Worm (Caenorhabditis elegans) whole organism, late embryonic: ENCODE results near the gene tbx-38.

Source experiments
- C08G9.2 ChIP-seq: sonication (generic microtip); optimal IDR thresholded peaks from 2 replicates; lab custom pipeline; 2016; ENCODE audit warnings: mild to moderate bottlenecking, missing genetic modification characterization, moderate library complexity, missing compliant biosample characterization
- F13H6.1 ChIP-seq: sonication (generic microtip); optimal IDR thresholded peaks from 2 replicates; lab custom pipeline; 2016; ENCODE audit warnings: missing genetic modification characterization, missing compliant biosample characterization
- K02D7.2 ChIP-seq: sonication (generic microtip); optimal IDR thresholded peaks from 2 replicates; lab custom pipeline; 2017; ENCODE audit warnings: mild to moderate bottlenecking, missing genetic modification characterization, missing compliant biosample characterization
- T23F11.4 ChIP-seq: fragments of 200-800 bp; sonication (Bioruptor generic); optimal IDR thresholded peaks from 2 replicates; lab custom pipeline; 2018; ENCODE audit warnings: mild to moderate bottlenecking, missing genetic modification characterization, missing compliant biosample characterization
- ahr-1 ChIP-seq: sonication (generic microtip); optimal IDR thresholded peaks from 2 replicates; lab custom pipeline; 2016; ENCODE audit warnings: missing genetic modification characterization, missing compliant biosample characterization
- ama-1 ChIP-seq: fragments of 150-350 bp; optimal IDR thresholded peaks from 2 replicates; lab custom pipeline; 2014
- ceh-14 ChIP-seq: sonication (generic microtip); optimal IDR thresholded peaks from 2 replicates; lab custom pipeline; 2016; ENCODE audit warnings: missing genotype, missing genetic modification characterization, missing compliant biosample characterization
- ceh-18 ChIP-seq: sonication (generic microtip); optimal IDR thresholded peaks from 2 replicates; lab custom pipeline; 2016; ENCODE audit warnings: missing genetic modification characterization, missing compliant biosample characterization
- ceh-19 ChIP-seq: fragments of 200-800 bp; sonication (Bioruptor generic); optimal IDR thresholded peaks from 2 replicates; lab custom pipeline; 2018; ENCODE audit warnings: mild to moderate bottlenecking, missing genetic modification characterization, missing compliant biosample characterization
- ceh-2 ChIP-seq: sonication (generic microtip); optimal IDR thresholded peaks from 2 replicates; lab custom pipeline; 2016; ENCODE audit warnings: missing genotype, missing genetic modification characterization, missing compliant biosample characterization
- ceh-30 ChIP-seq: fragments of 150-350 bp; optimal IDR thresholded peaks from 2 replicates; lab custom pipeline; 2014; ENCODE audit warnings: missing biosample characterization, missing genetic modification characterization
- ceh-31 ChIP-seq: sonication (generic microtip); optimal IDR thresholded peaks from 2 replicates; lab custom pipeline; 2016; ENCODE audit warnings: missing genetic modification characterization, missing compliant biosample characterization
- ceh-34 ChIP-seq: sonication (generic microtip); optimal IDR thresholded peaks from 2 replicates; lab custom pipeline; 2016; ENCODE audit warnings: mild to moderate bottlenecking, missing genetic modification characterization, missing compliant biosample characterization
- ceh-45 ChIP-seq: fragments of 200-800 bp; sonication (Bioruptor generic); IDR thresholded peaks from 2 replicates; pipeline ENCODE4 v1.3.6; 2022; ENCODE audit warnings: missing genetic modification reagents, missing genetic modification characterization, missing compliant biosample characterization
- ceh-48 ChIP-seq: sonication (generic microtip); optimal IDR thresholded peaks from 2 replicates; lab custom pipeline; 2016; ENCODE audit warnings: missing genetic modification characterization, inconsistent platforms, missing compliant biosample characterization
- ceh-6 ChIP-seq: fragments of 200-800 bp; sonication (Bioruptor generic); optimal IDR thresholded peaks from 2 replicates; lab custom pipeline; 2018; ENCODE audit warnings: mild to moderate bottlenecking, missing genetic modification characterization, missing compliant biosample characterization
- che-1 ChIP-seq: sonication (generic microtip); optimal IDR thresholded peaks from 2 replicates; lab custom pipeline; 2016; ENCODE audit warnings: mild to moderate bottlenecking, missing genetic modification characterization, missing compliant biosample characterization
- dmd-4 ChIP-seq: sonication (generic microtip); optimal IDR thresholded peaks from 2 replicates; lab custom pipeline; 2016; ENCODE audit warnings: borderline replicate concordance, missing genetic modification characterization, missing compliant biosample characterization
- dve-1 ChIP-seq: sonication (generic microtip); optimal IDR thresholded peaks from 2 replicates; lab custom pipeline; 2017; ENCODE audit warnings: antibody characterized with exemption, mild to moderate bottlenecking, missing genetic modification characterization, missing compliant biosample characterization
- elt-4 ChIP-seq: sonication (generic microtip); optimal IDR thresholded peaks from 2 replicates; lab custom pipeline; 2016; ENCODE audit warnings: missing genetic modification characterization, missing compliant biosample characterization
- ets-4 ChIP-seq: sonication (generic microtip); optimal IDR thresholded peaks from 2 replicates; lab custom pipeline; 2016; ENCODE audit warnings: missing genetic modification characterization, missing compliant biosample characterization
- eyg-1 ChIP-seq: sonication (generic microtip); optimal IDR thresholded peaks from 2 replicates; lab custom pipeline; 2016; ENCODE audit warnings: missing genotype, missing genetic modification characterization, missing compliant biosample characterization
- fkh-10 ChIP-seq: fragments of 150-350 bp; optimal IDR thresholded peaks from 2 replicates; lab custom pipeline; 2014; ENCODE audit warnings: missing biosample characterization, missing genetic modification reagents, missing genetic modification characterization
- fkh-6 ChIP-seq: sonication (generic microtip); optimal IDR thresholded peaks from 2 replicates; lab custom pipeline; 2016; ENCODE audit warnings: missing genetic modification characterization, missing compliant biosample characterization
- gmeb-2 ChIP-seq: sonication (generic microtip); optimal IDR thresholded peaks from 2 replicates; lab custom pipeline; 2016; ENCODE audit warnings: missing genetic modification characterization, inconsistent platforms, missing compliant biosample characterization
- hlh-13 ChIP-seq: fragments of 200-800 bp; sonication (Bioruptor generic); optimal IDR thresholded peaks from 2 replicates; lab custom pipeline; 2018; ENCODE audit warnings: mild to moderate bottlenecking, missing genetic modification characterization, missing compliant biosample characterization
- hlh-6 ChIP-seq: sonication (generic microtip); optimal IDR thresholded peaks from 2 replicates; lab custom pipeline; 2016; ENCODE audit warnings: missing genotype, missing genetic modification characterization, missing compliant biosample characterization
- hlh-8 ChIP-seq: sonication (generic microtip); optimal IDR thresholded peaks from 2 replicates; lab custom pipeline; 2016; ENCODE audit warnings: missing genotype, missing genetic modification characterization, missing compliant biosample characterization
- madf-2 ChIP-seq: sonication (generic microtip); optimal IDR thresholded peaks from 2 replicates; lab custom pipeline; 2017; ENCODE audit warnings: missing genetic modification characterization, missing compliant biosample characterization
- nfya-1 ChIP-seq: sonication (generic microtip); optimal IDR thresholded peaks from 2 replicates; lab custom pipeline; 2017; ENCODE audit warnings: missing genetic modification characterization, mild to moderate bottlenecking, missing compliant biosample characterization, antibody characterized with exemption, moderate library complexity
- npax-4 ChIP-seq: sonication (generic microtip); optimal IDR thresholded peaks from 2 replicates; lab custom pipeline; 2016; ENCODE audit warnings: missing genetic modification characterization, missing compliant biosample characterization
- odd-2 ChIP-seq: sonication (generic microtip); optimal IDR thresholded peaks from 2 replicates; lab custom pipeline; 2017; ENCODE audit warnings: antibody characterized with exemption, mild to moderate bottlenecking, missing genetic modification characterization, missing compliant biosample characterization
- pqm-1 ChIP-seq: sonication (generic microtip); optimal IDR thresholded peaks from 2 replicates; lab custom pipeline; 2016; ENCODE audit warnings: missing genetic modification characterization, missing compliant biosample characterization
- pros-1 ChIP-seq: fragments of 150-350 bp; optimal IDR thresholded peaks from 2 replicates; lab custom pipeline; 2014; ENCODE audit warnings: missing biosample characterization, missing genetic modification reagents, missing genetic modification characterization
- ref-2 ChIP-seq: sonication (generic microtip); optimal IDR thresholded peaks from 2 replicates; lab custom pipeline; 2016; ENCODE audit warnings: missing genetic modification characterization, missing compliant biosample characterization
- sdc-2 ChIP-seq: sonication (generic microtip); optimal IDR thresholded peaks from 2 replicates; lab custom pipeline; 2016; ENCODE audit warnings: missing genotype, missing genetic modification characterization, missing compliant biosample characterization
- sox-2 ChIP-seq: fragments of 200-800 bp; sonication (Bioruptor generic); IDR thresholded peaks from 2 replicates; pipeline ENCODE4 v1.3.6; 2022; ENCODE audit warnings: missing genetic modification reagents, missing genetic modification characterization, missing compliant biosample characterization
- sox-4 ChIP-seq: sonication (generic microtip); optimal IDR thresholded peaks from 2 replicates; lab custom pipeline; 2017; ENCODE audit warnings: mild to moderate bottlenecking, missing genetic modification characterization, inconsistent platforms, missing compliant biosample characterization
- syd-9 ChIP-seq: sonication (generic microtip); optimal IDR thresholded peaks from 2 replicates; lab custom pipeline; 2016; ENCODE audit warnings: mild to moderate bottlenecking, missing genetic modification characterization, moderate library complexity, missing compliant biosample characterization
- tbx-2 ChIP-seq: sonication (generic microtip); optimal IDR thresholded peaks from 2 replicates; lab custom pipeline; 2016; ENCODE audit warnings: missing genetic modification characterization, missing compliant biosample characterization
- tbx-7 ChIP-seq: sonication (generic microtip); optimal IDR thresholded peaks from 2 replicates; lab custom pipeline; 2016; ENCODE audit warnings: missing genotype, missing genetic modification characterization, missing compliant biosample characterization
- ttx-3 ChIP-seq: sonication (generic microtip); optimal IDR thresholded peaks from 2 replicates; lab custom pipeline; 2016; ENCODE audit warnings: missing genetic modification reagents, missing genetic modification characterization, missing compliant biosample characterization
- unc-3 ChIP-seq, 2 experiments: fragments of 200-800 bp in 1 of 2; sonication (Bioruptor generic) in 1 of 2; sonication (generic microtip) in 1 of 2; conservative IDR thresholded peaks in 1 of 2; optimal IDR thresholded peaks in 1 of 2; 2 replicates each; pipeline versions ENCODE4 v1.3.6 to Lab custom; 2016 to 2022; ENCODE audit warnings: missing compliant biosample characterization in 2 of 2, missing genetic modification characterization in 2 of 2, missing genetic modification reagents in 1 of 2
- unc-42 ChIP-seq: sonication (generic microtip); optimal IDR thresholded peaks from 2 replicates; lab custom pipeline; 2016; ENCODE audit warnings: missing genotype, missing genetic modification characterization, missing compliant biosample characterization
- unc-55 ChIP-seq: sonication (generic microtip); optimal IDR thresholded peaks from 2 replicates; lab custom pipeline; 2017; ENCODE audit warnings: missing biosample characterization, missing genetic modification reagents, missing genetic modification characterization
- zip-5 ChIP-seq: sonication (generic microtip); optimal IDR thresholded peaks from 2 replicates; lab custom pipeline; 2016; ENCODE audit warnings: missing genetic modification characterization, missing compliant biosample characterization

The tbx-38 gene

ce11 chrIII:11757892-11758291 lies 28.0 kb downstream of the tbx-38 start (continued):
- TF ChIP-seq zip-5 (tag; lab: Kevin White, UChicago) (no peak), fkh-10 (GFP tag; lab: Kevin White, UChicago) (no peak), madf-2 (tag; lab: Kevin White, UChicago) (no peak), hlh-13 (GFP tag; lab: Kevin White, UChicago) (no peak)

- TF ChIP-seq elt-4 (tag; lab: Kevin White, UChicago) (no peak), syd-9 (tag; lab: Kevin White, UChicago) (no peak), ceh-31 (tag; lab: Kevin White, UChicago) (no peak), odd-2 (tag; lab: Kevin White, UChicago) (no peak), eyg-1 (tag; lab: Kevin White, UChicago) (no peak), C08G9.2 (tag; lab: Kevin White, UChicago) (no peak), ceh-14 (no peak), ceh-45 (GFP tag; lab: Robert Waterston, UW) (no peak), pros-1 (tag; lab: Kevin White, UChicago) (no peak), ceh-48 (tag; lab: Kevin White, UChicago) (no peak), che-1 (tag; lab: Kevin White, UChicago) (no peak), npax-4 (no peak), unc-55 (GFP tag; lab: Kevin White, UChicago) (no peak), ref-2 (tag; lab: Kevin White, UChicago) (no peak), dve-1 (tag; lab: Kevin White, UChicago) (no peak), ceh-2 (tag; lab: Kevin White, UChicago) (no peak)
These were observed 35.0 kb downstream of the tbx-38 start for ce11 chrIII:11750817-11751216.

ce11 chrIII:11750232-11750631 lies 35.6 kb downstream of the tbx-38 start:
- no peak for TF ChIP-seq T23F11.4 (GFP tag; lab: Kevin White, UChicago)
- TF ChIP-seq sox-4 (tag; lab: Kevin White, UChicago), result no peak
- no peak for TF ChIP-seq ceh-19 (GFP tag; lab: Kevin White, UChicago)
- no peak for TF ChIP-seq ceh-2 (tag; lab: Kevin White, UChicago)
- TF ChIP-seq unc-42 (tag; lab: Kevin White, UChicago), result no peak

- TF ChIP-seq ama-1, result no peak
- TF ChIP-seq tbx-7 (tag; lab: Kevin White, UChicago), result peak; percentile 86
- peak; percentile 15 for TF ChIP-seq nfya-1
- TF ChIP-seq unc-42 (tag; lab: Kevin White, UChicago), result peak; percentile 71
- no peak for TF ChIP-seq ahr-1 (tag; lab: Kevin White, UChicago)
- TF ChIP-seq fkh-6 (tag; lab: Kevin White, UChicago), result peak; percentile 11
- TF ChIP-seq ref-2 (tag; lab: Kevin White, UChicago), result peak; percentile 83
- TF ChIP-seq npax-4, result no peak
- no peak for TF ChIP-seq hlh-6
- peak; percentile 80 for TF ChIP-seq zip-5 (tag; lab: Kevin White, UChicago)
- TF ChIP-seq sdc-2 (tag; lab: Kevin White, UChicago), result no peak
- TF ChIP-seq unc-3 (GFP tag; conservative IDR thresholded peaks at IDR 0.05; lab: Robert Waterston, UW), result no peak
- TF ChIP-seq unc-3 (tag; optimal IDR thresholded peaks at IDR 0.05; lab: Kevin White, UChicago), result no peak
- TF ChIP-seq pqm-1, result peak; percentile 43
- peak; percentile 96 for TF ChIP-seq ceh-31 (tag; lab: Kevin White, UChicago)
- TF ChIP-seq sox-2 (GFP tag; lab: Robert Waterston, UW), result no peak
- peak; percentile 29 for TF ChIP-seq ceh-18
- TF ChIP-seq F13H6.1, result peak; percentile 46
- TF ChIP-seq gmeb-2 (tag; lab: Kevin White, UChicago), result peak; percentile 23
- peak; percentile 77 for TF ChIP-seq hlh-8
- TF ChIP-seq ets-4 (tag; lab: Kevin White, UChicago), result peak; percentile 96
- TF ChIP-seq tbx-2 (tag; lab: Kevin White, UChicago), result peak; percentile 90
- TF ChIP-seq ceh-6 (GFP tag; lab: Kevin White, UChicago), result no peak
- peak; percentile 95 for TF ChIP-seq C08G9.2 (tag; lab: Kevin White, UChicago)
- no peak for TF ChIP-seq dmd-4 (tag; lab: Kevin White, UChicago)
- TF ChIP-seq elt-4 (tag; lab: Kevin White, UChicago), result no peak
- peak; percentile 71 for TF ChIP-seq ceh-14
- no peak for TF ChIP-seq ceh-30
- no peak for TF ChIP-seq ttx-3 (tag; lab: Kevin White, UChicago)
- peak; percentile 36 for TF ChIP-seq ceh-34
- TF ChIP-seq K02D7.2 (tag; lab: Kevin White, UChicago), result no peak
- no peak for TF ChIP-seq syd-9 (tag; lab: Kevin White, UChicago)
- peak; percentile 26 for TF ChIP-seq eyg-1 (tag; lab: Kevin White, UChicago)
These were observed 39.1 kb downstream of the tbx-38 start, which contains the start of gene mrt-2 for ce11 chrIII:11746718-11747117. Gene mrt-2 (plus strand): TSS chrIII:11746766.
